Fruit fly (Drosophila melanogaster) whole organism, embryonic: Measurements from ENCODE around the gene CG7164.
A peak's percentile ranks its signal among the peaks of the same experiment; 100 is the strongest.

Experiments used
- Asciz ChIP-seq: fragments of 200-800 bp; sonication (Bioruptor generic); optimal IDR thresholded peaks from 2 replicates; lab custom pipeline; 2017; ENCODE audit warnings: missing biosample characterization, mild to moderate bottlenecking, missing genetic modification characterization, missing genetic modification reagents
- Bteb2 ChIP-seq: fragments of 200-800 bp; sonication (Bioruptor generic); optimal IDR thresholded peaks from 2 replicates; lab custom pipeline; 2016; ENCODE audit warnings: missing biosample characterization, missing genetic modification characterization
- CG10209 ChIP-seq: fragments of 200-800 bp; sonication (Bioruptor generic); optimal IDR thresholded peaks from 3 replicates; lab custom pipeline; 2017; ENCODE audit warnings: missing biosample characterization, mild to moderate bottlenecking, missing genetic modification characterization, missing genetic modification reagents
- CG10366 ChIP-seq: fragments of 200-800 bp; sonication (Bioruptor generic); IDR thresholded peaks from 2 replicates; pipeline ENCODE4 v1.3.6; 2022; ENCODE audit warnings: missing biosample characterization, missing genetic modification characterization
- CG11456 ChIP-seq: fragments of 200-800 bp; sonication (Bioruptor generic); IDR thresholded peaks from 3 replicates; pipeline ENCODE4 v1.3.6; 2022; ENCODE audit warnings: missing biosample characterization, missing genetic modification characterization
- CG12219 ChIP-seq: fragments of 200-800 bp; sonication (Bioruptor generic); optimal IDR thresholded peaks from 3 replicates; lab custom pipeline; 2018; ENCODE audit warnings: missing biosample characterization, mild to moderate bottlenecking, missing genetic modification characterization
- CG13296 ChIP-seq: fragments of 200-800 bp; sonication (Bioruptor generic); optimal IDR thresholded peaks from 3 replicates; lab custom pipeline; 2018; ENCODE audit warnings: missing biosample characterization, mild to moderate bottlenecking, missing genetic modification characterization
- CG15514 ChIP-seq: fragments of 200-800 bp; sonication (Bioruptor generic); optimal IDR thresholded peaks from 3 replicates; lab custom pipeline; 2017; ENCODE audit warnings: missing biosample characterization, missing genetic modification characterization, mild to moderate bottlenecking, moderate library complexity, missing genetic modification reagents
- CG15696 ChIP-seq: fragments of 200-800 bp; sonication (Bioruptor generic); optimal IDR thresholded peaks from 2 replicates; lab custom pipeline; 2019; ENCODE audit warnings: missing biosample characterization, mild to moderate bottlenecking, missing genetic modification characterization, moderate library complexity
- CG16779 ChIP-seq: fragments of 200-800 bp; sonication (Bioruptor generic); IDR thresholded peaks from 2 replicates; pipeline ENCODE4 v1.3.6; 2022; ENCODE audit warnings: missing biosample characterization, missing genetic modification characterization
- CG17829 ChIP-seq: fragments of 200-800 bp; optimal IDR thresholded peaks from 2 replicates; lab custom pipeline; 2019; ENCODE audit warnings: missing biosample characterization, mild to moderate bottlenecking, missing genetic modification characterization, moderate library complexity
- CG17912 ChIP-seq: fragments of 200-800 bp; sonication (Bioruptor generic); optimal IDR thresholded peaks from 2 replicates; lab custom pipeline; 2018; ENCODE audit warnings: missing biosample characterization, mild to moderate bottlenecking, missing genetic modification characterization
- CG1792 ChIP-seq: fragments of 200-800 bp; sonication (Bioruptor generic); optimal IDR thresholded peaks from 2 replicates; lab custom pipeline; 2016; ENCODE audit warnings: missing biosample characterization, missing genetic modification characterization
- CG1832 ChIP-seq: fragments of 200-800 bp; sonication (Bioruptor generic); optimal IDR thresholded peaks from 2 replicates; lab custom pipeline; 2017; ENCODE audit warnings: missing biosample characterization, mild to moderate bottlenecking, missing genetic modification characterization, inconsistent platforms
- CG18476 ChIP-seq: fragments of 200-800 bp; sonication (Bioruptor generic); optimal IDR thresholded peaks from 2 replicates; lab custom pipeline; 2016; ENCODE audit warnings: missing biosample characterization, mild to moderate bottlenecking, missing genetic modification characterization
- CG4282 ChIP-seq: fragments of 200-800 bp; sonication (Bioruptor generic); optimal IDR thresholded peaks from 2 replicates; lab custom pipeline; 2016; ENCODE audit warnings: missing biosample characterization, missing genetic modification characterization
- CG4820 ChIP-seq: fragments of 200-800 bp; sonication (Bioruptor generic); optimal IDR thresholded peaks from 3 replicates; lab custom pipeline; 2016; ENCODE audit warnings: missing biosample characterization, missing genetic modification characterization
- CG5953 ChIP-seq: fragments of 200-800 bp; sonication (Bioruptor generic); IDR thresholded peaks from 2 replicates; pipeline ENCODE4 v1.3.6; 2022; ENCODE audit warnings: missing biosample characterization, missing genetic modification characterization
- CG6272 ChIP-seq: fragments of 200-800 bp; sonication (Bioruptor generic); IDR thresholded peaks from 2 replicates; pipeline ENCODE4 v1.3.6; 2022; ENCODE audit warnings: missing biosample characterization, missing genetic modification characterization
- CG7963 ChIP-seq: fragments of 200-800 bp; sonication (Bioruptor generic); IDR thresholded peaks from 3 replicates; pipeline ENCODE4 v1.3.6; 2022; ENCODE audit warnings: missing biosample characterization, missing genetic modification characterization; ENCODE audit not compliant: partially characterized antibody
- CG8944 ChIP-seq: fragments of 200-800 bp; sonication (Bioruptor generic); optimal IDR thresholded peaks from 3 replicates; lab custom pipeline; 2016; ENCODE audit warnings: missing biosample characterization, missing genetic modification characterization
- CG9437 ChIP-seq: fragments of 200-800 bp; sonication (Bioruptor generic); optimal IDR thresholded peaks from 2 replicates; lab custom pipeline; 2018; ENCODE audit warnings: missing biosample characterization, mild to moderate bottlenecking, missing genetic modification characterization
- Deaf1 ChIP-seq: fragments of 200-800 bp; optimal IDR thresholded peaks from 3 replicates; lab custom pipeline; 2019; ENCODE audit warnings: missing biosample characterization, mild to moderate bottlenecking, missing genetic modification characterization, moderate library complexity
- Drgx ChIP-seq: fragments of 200-800 bp; sonication (Bioruptor generic); IDR thresholded peaks from 2 replicates; pipeline ENCODE4 v1.3.6; 2022; ENCODE audit warnings: missing biosample characterization, missing genetic modification characterization
- Ets65A ChIP-seq: fragments of 200-800 bp; sonication (Bioruptor generic); peaks from one replicate; lab custom pipeline; 2016; ENCODE audit warnings: missing biosample characterization, missing genetic modification characterization
- GATAe ChIP-seq: fragments of 200-800 bp; sonication (Bioruptor generic); conservative IDR thresholded peaks from 2 replicates; pipeline ENCODE4 v1.3.6; 2022; ENCODE audit warnings: missing biosample characterization, missing genetic modification characterization
- H2.0 ChIP-seq: fragments of 200-800 bp; sonication (Bioruptor generic); IDR thresholded peaks from 2 replicates; pipeline ENCODE4 v1.3.6; 2022; ENCODE audit warnings: missing biosample characterization, missing genetic modification characterization
- MESR4 ChIP-seq: fragments of 200-800 bp; sonication (Bioruptor generic); optimal IDR thresholded peaks from 2 replicates; lab custom pipeline; 2018; ENCODE audit warnings: missing biosample characterization, mild to moderate bottlenecking, missing genetic modification characterization, moderate library complexity
- Max ChIP-seq: fragments of 200-800 bp; sonication (Bioruptor generic); optimal IDR thresholded peaks from 2 replicates; lab custom pipeline; 2016; ENCODE audit warnings: missing biosample characterization, mild to moderate bottlenecking, missing genetic modification characterization
- NC2α ChIP-seq: fragments of 200-800 bp; sonication (Bioruptor generic); optimal IDR thresholded peaks from 2 replicates; lab custom pipeline; 2016; ENCODE audit warnings: missing biosample characterization, missing genetic modification characterization
- Xbp1 ChIP-seq: fragments of 200-800 bp; sonication (Bioruptor generic); optimal IDR thresholded peaks from 3 replicates; lab custom pipeline; 2016; ENCODE audit warnings: missing biosample characterization, mild to moderate bottlenecking, missing genetic modification characterization
- YL-1 ChIP-seq: fragments of 200-800 bp; sonication (Bioruptor generic); optimal IDR thresholded peaks from 3 replicates; lab custom pipeline; 2017; ENCODE audit warnings: missing biosample characterization, mild to moderate bottlenecking, missing genetic modification characterization
- az2 ChIP-seq: fragments of 200-800 bp; sonication (Bioruptor generic); optimal IDR thresholded peaks from 3 replicates; lab custom pipeline; 2016; ENCODE audit warnings: missing biosample characterization, missing genetic modification characterization
- crol ChIP-seq: fragments of 200-800 bp; sonication (Bioruptor generic); IDR thresholded peaks from 2 replicates; pipeline ENCODE4 v1.3.6; 2022; ENCODE audit warnings: missing biosample characterization, missing genetic modification characterization
- da ChIP-seq: fragments of 200-800 bp; sonication (Bioruptor generic); optimal IDR thresholded peaks from 2 replicates; lab custom pipeline; 2016; ENCODE audit warnings: missing biosample characterization, missing genetic modification characterization
- dm ChIP-seq: fragments of 200-800 bp; sonication (Bioruptor generic); optimal IDR thresholded peaks from 3 replicates; lab custom pipeline; 2016; ENCODE audit warnings: missing biosample characterization, missing genetic modification characterization
- grau ChIP-seq: fragments of 200-800 bp; optimal IDR thresholded peaks from 3 replicates; lab custom pipeline; 2019; ENCODE audit warnings: missing biosample characterization, mild to moderate bottlenecking, missing genetic modification characterization, moderate library complexity
- gt ChIP-seq: fragments of 200-800 bp; sonication (Bioruptor generic); IDR thresholded peaks from 2 replicates; pipeline ENCODE4 v1.3.6; 2022; ENCODE audit warnings: missing biosample characterization, missing genetic modification characterization
- h ChIP-seq: fragments of >200 bp; optimal IDR thresholded peaks from 2 replicates; lab custom pipeline; 2017
- hbn ChIP-seq: fragments of 200-800 bp; sonication (Bioruptor generic); IDR thresholded peaks from 2 replicates; pipeline ENCODE4 v1.3.6; 2022; ENCODE audit warnings: missing biosample characterization, missing genetic modification characterization; ENCODE audit not compliant: partially characterized antibody
- insv ChIP-seq, 2 experiments: fragments of 200-800 bp; sonication (Bioruptor generic); optimal IDR thresholded peaks; 3 replicates each; lab custom pipeline; 2016 to 2018; ENCODE audit warnings: missing biosample characterization in 2 of 2, missing genetic modification characterization in 2 of 2
- lov ChIP-seq, 2 experiments: fragments of 200-800 bp in 1 of 2; fragments of >200 bp in 1 of 2; sonication (Bioruptor generic) in 1 of 2; IDR thresholded peaks in 1 of 2; optimal IDR thresholded peaks in 1 of 2; 2 replicates in 1 of 2; 3 replicates in 1 of 2; pipeline versions ENCODE4 v1.3.6 to Lab custom; 2017 to 2022; ENCODE audit warnings: missing biosample characterization in 1 of 2, missing genetic modification characterization in 1 of 2
- maf-S ChIP-seq: fragments of 200-800 bp; sonication (Bioruptor generic); optimal IDR thresholded peaks from 2 replicates; lab custom pipeline; 2016; ENCODE audit warnings: missing biosample characterization, missing genetic modification characterization
- otp ChIP-seq: fragments of 200-800 bp; sonication (Bioruptor generic); IDR thresholded peaks from 3 replicates; pipeline ENCODE4, ENCODE4 v1.3.6; 2022; ENCODE audit warnings: missing biosample characterization, missing genetic modification characterization
- pzg ChIP-seq: fragments of 200-800 bp; sonication (Bioruptor generic); optimal IDR thresholded peaks from 3 replicates; lab custom pipeline; 2018; ENCODE audit warnings: missing biosample characterization, mild to moderate bottlenecking, missing genetic modification characterization, moderate library complexity
- slp2 ChIP-seq: fragments of 200-800 bp; sonication (Bioruptor generic); optimal IDR thresholded peaks from 2 replicates; lab custom pipeline; 2016; ENCODE audit warnings: missing biosample characterization, missing genetic modification characterization
- sqz ChIP-seq: fragments of 200-800 bp; sonication (Bioruptor generic); optimal IDR thresholded peaks from 3 replicates; lab custom pipeline; 2018; ENCODE audit warnings: missing biosample characterization, mild to moderate bottlenecking, missing genetic modification characterization
- toy ChIP-seq: fragments of 200-800 bp; sonication (Bioruptor generic); IDR thresholded peaks from 2 replicates; pipeline ENCODE4 v1.3.6; 2022; ENCODE audit warnings: missing biosample characterization, missing genetic modification characterization
- usp ChIP-seq: fragments of >200 bp; optimal IDR thresholded peaks from 2 replicates; lab custom pipeline; 2017; ENCODE audit warnings: missing biosample characterization, missing genetic modification characterization
- zen ChIP-seq: fragments of 200-800 bp; sonication (Bioruptor generic); optimal IDR thresholded peaks from 3 replicates; lab custom pipeline; 2018; ENCODE audit warnings: missing biosample characterization, mild to moderate bottlenecking, missing genetic modification characterization, moderate library complexity

The CG7164 gene

DNA sequence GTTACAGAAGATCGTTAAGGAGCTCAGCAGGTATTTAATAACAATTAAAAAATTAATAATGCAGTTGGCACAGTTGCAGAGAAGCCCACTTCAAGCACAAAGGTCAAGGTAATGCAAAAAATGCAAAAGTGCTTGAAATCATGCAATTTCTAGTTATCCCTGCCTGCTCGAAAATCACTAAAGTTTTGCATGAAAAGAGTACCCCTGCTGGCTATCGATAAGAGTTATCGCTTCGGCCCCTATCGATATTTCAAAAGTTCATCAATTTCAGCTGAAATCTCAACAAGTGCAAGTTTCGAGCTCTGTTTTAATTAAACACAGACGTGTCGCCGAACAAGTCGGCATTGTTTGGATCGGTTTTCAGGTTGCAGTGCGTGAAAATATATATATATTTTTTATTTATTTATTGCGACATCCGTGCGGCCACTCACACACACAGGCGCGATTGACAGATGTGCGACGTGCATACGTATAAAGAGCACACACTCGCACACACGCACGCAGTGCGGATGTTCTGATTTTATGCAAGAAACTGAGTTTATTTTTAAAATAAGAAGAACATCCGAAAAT, 40.1 kb downstream of the CG7164 start (continued):
- TF ChIP-seq MESR4 (GFP tag; lab: Kevin White, UChicago) (peak; percentile 80), CG1792 (GFP tag; lab: Kevin White, UChicago) (peak; percentile 44), CG15514 (GFP tag; lab: Kevin White, UChicago) (peak; percentile 79), insv (GFP tag; optimal IDR thresholded peaks at IDR 0.05; lab: Kevin White, UChicago) (peak in 1 of 2 experiments; percentile 9), CG15696 (tag; lab: Kevin White, UChicago) (peak; percentile 40), Max (GFP tag; lab: Kevin White, UChicago) (peak; percentile 58), CG9437 (peak; percentile 33), CG10209 (GFP tag; lab: Kevin White, UChicago) (peak; percentile 3), usp (GFP tag; lab: Kevin White, UChicago) (no peak), Drgx (GFP tag; lab: Robert Waterston, UW) (peak; percentile 15; the same call in 1 of the 2 replicates), CG5953 (GFP tag; lab: Robert Waterston, UW) (peak; percentile 42; the same call in 1 of the 2 replicates), CG11456 (GFP tag; lab: Robert Waterston, UW) (peak; percentile 72), H2.0 (GFP tag; lab: Robert Waterston, UW) (peak; percentile 40; the same call in 1 of the 2 replicates), CG1832 (GFP tag; lab: Kevin White, UChicago) (no peak), CG16779 (GFP tag; lab: Robert Waterston, UW) (0 out of 2 replicates have a peak, but pooled peaks have one; percentile 45), hbn (peak; percentile 87), gt (GFP tag; lab: Robert Waterston, UW) (no peak), CG17912 (no peak), CG10366 (GFP tag; lab: Robert Waterston, UW) (peak; percentile 42), toy (GFP tag; lab: Robert Waterston, UW) (0 out of 2 replicates have a peak, but pooled peaks have one; percentile 20), Asciz (GFP tag; lab: Kevin White, UChicago) (peak; percentile 24), slp2 (peak; percentile 4), az2 (GFP tag; lab: Kevin White, UChicago) (peak; percentile 32), CG12219 (peak; percentile 10), CG13296 (GFP tag; lab: Kevin White, UChicago) (peak; percentile 51), CG8944 (GFP tag; lab: Kevin White, UChicago) (peak; percentile 36), crol (no peak), sqz (GFP tag; lab: Kevin White, UChicago) (peak; percentile 73), da (no peak), NC2α (GFP tag; lab: Kevin White, UChicago) (no peak), CG7963 (GFP tag; lab: Robert Waterston, UW) (peak; percentile 64; the same call in 2 of the 3 replicates), CG17829 (peak; percentile 65), CG4820 (peak; percentile 35), pzg (GFP tag; lab: Kevin White, UChicago) (peak; percentile 64), h (lab: Kevin White, UChicago) (no peak), grau (tag; lab: Kevin White, UChicago) (peak; percentile 61), otp (GFP tag; lab: Robert Waterston, UW) (0 out of 3 replicates have a peak, but pooled peaks have one; percentile 15), Bteb2 (GFP tag; lab: Kevin White, UChicago) (no peak), zen (tag; lab: Kevin White, UChicago) (peak; percentile 41), Ets65A (peak; percentile 92), maf-S (peak; percentile 7), lov (optimal IDR thresholded peaks at IDR 0.05; lab: Kevin White, UChicago) (no peak), lov (GFP tag; IDR thresholded peaks at IDR 0.05; lab: Robert Waterston, UW) (0 out of 3 replicates have a peak, but pooled peaks have one; percentile 62), CG4282 (no peak), Deaf1 (no peak), GATAe (GFP tag; lab: Robert Waterston, UW) (no peak), YL-1 (GFP tag; lab: Kevin White, UChicago) (peak; percentile 78), CG18476 (GFP tag; lab: Kevin White, UChicago) (peak; percentile 15), Xbp1 (GFP tag; lab: Kevin White, UChicago) (peak; percentile 75), dm (GFP tag; lab: Kevin White, UChicago) (peak; percentile 53), CG6272 (GFP tag; lab: Robert Waterston, UW) (peak; percentile 14; the same call in 1 of the 2 replicates)
